Fruit fly (Drosophila melanogaster): Measurements from ENCODE around the gene CG13625.

DNA sequence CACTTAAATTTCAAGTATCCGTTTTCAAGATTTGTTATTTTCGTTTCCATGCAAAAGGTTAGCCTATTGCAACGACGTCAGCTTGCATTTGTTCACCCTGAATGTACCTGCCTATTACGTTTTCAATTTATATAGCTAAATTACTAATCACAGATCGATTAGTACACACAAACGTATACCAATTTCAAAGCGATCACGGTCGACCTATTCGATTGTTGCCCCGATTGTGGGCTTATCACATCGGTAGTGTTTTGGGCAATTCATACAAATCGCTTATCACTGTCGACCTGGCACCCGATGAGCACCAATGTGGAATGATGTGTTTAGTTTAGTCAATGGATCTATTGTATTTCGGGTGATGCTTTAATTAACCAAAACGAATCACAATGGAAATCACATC, 11.9 kb upstream of the CG13625 start:
- TF ChIP-seq psq (optimal IDR thresholded peaks at IDR 0.05) (no peak), ttk (optimal IDR thresholded peaks at IDR 0.05) (no peak), h (optimal IDR thresholded peaks at IDR 0.05) (no peak)

All from Kc167 (cell line).